Worm (Caenorhabditis elegans): Measurements from ENCODE around the gene C48B4.13.

Gene C48B4.13

DNA sequence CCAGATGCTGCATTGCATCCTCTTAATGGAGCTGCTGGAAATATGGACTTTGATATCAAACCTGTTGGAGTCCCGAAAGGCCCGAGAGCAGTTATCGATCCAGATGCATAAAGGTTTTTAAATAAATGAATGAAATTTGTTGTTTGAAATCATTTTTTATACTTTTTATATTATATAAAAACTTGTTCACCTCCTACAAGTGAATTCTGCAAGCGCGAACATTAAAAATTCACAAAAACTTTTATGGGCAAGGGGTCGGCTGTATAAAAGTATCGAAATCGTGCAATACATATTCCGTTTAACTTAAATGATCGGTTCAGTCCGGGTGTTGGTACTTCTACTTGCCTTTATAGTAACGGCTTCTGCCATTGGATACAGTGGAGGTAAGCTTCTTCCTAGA lies 29.6 kb downstream of the C48B4.13 start, which contains the start of gene F58A4.1:
TSS of gene F58A4.1 (plus strand) at position 301 of the 400 bp plus-strand sequence.
- no peak for TF ChIP-seq gmeb-2 (tag; optimal IDR thresholded peaks at IDR 0.05)
- no peak for TF ChIP-seq pag-3 (tag; optimal IDR thresholded peaks at IDR 0.05; ENCODE audit: borderline replicate concordance)
- no peak for TF ChIP-seq ceh-48 (tag; optimal IDR thresholded peaks at IDR 0.05)
- TF ChIP-seq sox-4 (tag; optimal IDR thresholded peaks at IDR 0.05) = no peak
- no peak for TF ChIP-seq F13H6.1 (tag; optimal IDR thresholded peaks at IDR 0.05)
- no peak for TF ChIP-seq unc-3 (GFP tag; conservative IDR thresholded peaks at IDR 0.05)
- TF ChIP-seq unc-3 (tag; optimal IDR thresholded peaks at IDR 0.05) = no peak
- TF ChIP-seq Y22D7AL.16 (tag; optimal IDR thresholded peaks at IDR 0.05) = no peak
- TF ChIP-seq pha-2 (tag; optimal IDR thresholded peaks at IDR 0.05) = no peak
- TF ChIP-seq ceh-19 (GFP tag; optimal IDR thresholded peaks at IDR 0.05) = no peak
- no peak for TF ChIP-seq elt-4 (tag; optimal IDR thresholded peaks at IDR 0.05)
- no peak for TF ChIP-seq ceh-2 (tag; optimal IDR thresholded peaks at IDR 0.05)
- no peak for TF ChIP-seq sdc-2 (tag; optimal IDR thresholded peaks at IDR 0.05)
- no peak for TF ChIP-seq ets-4 (tag; optimal IDR thresholded peaks at IDR 0.05)
- TF ChIP-seq ceh-6 (GFP tag; optimal IDR thresholded peaks at IDR 0.05) = no peak
- TF ChIP-seq C38D4.7 (GFP tag; optimal IDR thresholded peaks at IDR 0.05) = no peak
- no peak for TF ChIP-seq eyg-1 (tag; optimal IDR thresholded peaks at IDR 0.05)
- no peak for TF ChIP-seq sox-2 (GFP tag; IDR thresholded peaks at IDR 0.05)

DNA sequence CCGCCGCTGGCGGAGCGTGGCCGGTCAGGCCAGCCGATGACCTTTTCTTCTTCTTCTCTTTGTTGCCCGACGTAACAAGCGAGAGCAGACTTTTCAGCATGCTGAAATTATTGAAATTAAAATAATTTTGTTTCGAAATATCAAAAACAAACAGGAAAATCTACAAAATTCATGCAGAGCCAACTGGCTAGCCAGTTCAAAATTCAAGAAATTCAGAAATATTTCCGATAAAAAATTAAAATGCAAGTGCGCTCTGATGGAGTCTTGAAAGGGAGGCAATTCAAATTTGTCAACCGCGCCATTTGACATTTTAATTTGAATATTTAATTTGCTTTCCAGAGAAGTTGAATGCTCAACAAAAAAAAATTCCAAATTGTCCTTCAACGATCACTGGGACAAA lies 32.1 kb downstream of the C48B4.13 start, which contains the start of gene F58A4.2:
TSS of gene F58A4.2 (minus strand) at position 101 of the 400 bp plus-strand sequence.
- TF ChIP-seq madf-2 (tag; optimal IDR thresholded peaks at IDR 0.05) (no peak), elt-4 (tag; optimal IDR thresholded peaks at IDR 0.05) (no peak), syd-9 (tag; optimal IDR thresholded peaks at IDR 0.05) (no peak), sox-4 (tag; optimal IDR thresholded peaks at IDR 0.05) (no peak), pqm-1 (tag; optimal IDR thresholded peaks at IDR 0.05) (no peak), ceh-31 (tag; optimal IDR thresholded peaks at IDR 0.05) (no peak), F13H6.1 (tag; optimal IDR thresholded peaks at IDR 0.05) (no peak), fkh-10 (GFP tag; optimal IDR thresholded peaks at IDR 0.05) (no peak), ceh-30 (tag; optimal IDR thresholded peaks at IDR 0.05) (no peak)

DNA sequence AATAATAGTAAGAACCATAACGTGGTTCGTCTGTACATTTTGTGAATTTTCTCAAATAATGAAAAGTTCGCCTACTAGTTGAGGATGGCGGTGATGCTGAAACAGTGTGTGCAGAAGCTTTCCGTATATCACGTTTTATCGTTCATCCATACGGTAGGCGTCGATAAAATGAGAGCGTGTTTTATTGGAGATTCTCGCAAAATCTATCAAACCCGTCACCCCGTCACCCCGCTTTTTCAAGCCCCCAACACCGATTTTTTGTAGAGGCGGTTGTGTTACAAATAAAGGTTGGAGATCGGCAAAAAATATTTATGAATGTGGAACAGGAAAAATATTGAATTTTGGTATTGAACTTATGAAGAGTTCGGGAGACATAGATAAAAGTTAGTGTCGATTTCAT lies 40.1 kb downstream of the C48B4.13 start, which contains the start of gene clec-161:
TSS of gene clec-161 (minus strand) at position 101 of the 400 bp plus-strand sequence.
- TF ChIP-seq hlh-8 (tag; optimal IDR thresholded peaks at IDR 0.05) = no peak
- TF ChIP-seq T23F11.4 (GFP tag; optimal IDR thresholded peaks at IDR 0.05) = no peak
- no peak for TF ChIP-seq npax-4 (tag; optimal IDR thresholded peaks at IDR 0.05)
- no peak for TF ChIP-seq nhr-232 (tag; optimal IDR thresholded peaks at IDR 0.05)
- no peak for TF ChIP-seq sox-2 (GFP tag; IDR thresholded peaks at IDR 0.05)
- TF ChIP-seq Y22D7AL.16 (tag; optimal IDR thresholded peaks at IDR 0.05) = no peak
- no peak for TF ChIP-seq mec-3 (tag; optimal IDR thresholded peaks at IDR 0.05; ENCODE audit: borderline replicate concordance)
- TF ChIP-seq sdc-2 (tag; optimal IDR thresholded peaks at IDR 0.05) = no peak
- TF ChIP-seq lim-6 (tag; optimal IDR thresholded peaks at IDR 0.05) = no peak
- TF ChIP-seq fkh-6 (tag; optimal IDR thresholded peaks at IDR 0.05) = no peak
- no peak for TF ChIP-seq pqm-1 (tag; optimal IDR thresholded peaks at IDR 0.05)
- no peak for TF ChIP-seq hlh-13 (GFP tag; optimal IDR thresholded peaks at IDR 0.05)
- TF ChIP-seq eyg-1 (tag; optimal IDR thresholded peaks at IDR 0.05) = no peak

DNA sequence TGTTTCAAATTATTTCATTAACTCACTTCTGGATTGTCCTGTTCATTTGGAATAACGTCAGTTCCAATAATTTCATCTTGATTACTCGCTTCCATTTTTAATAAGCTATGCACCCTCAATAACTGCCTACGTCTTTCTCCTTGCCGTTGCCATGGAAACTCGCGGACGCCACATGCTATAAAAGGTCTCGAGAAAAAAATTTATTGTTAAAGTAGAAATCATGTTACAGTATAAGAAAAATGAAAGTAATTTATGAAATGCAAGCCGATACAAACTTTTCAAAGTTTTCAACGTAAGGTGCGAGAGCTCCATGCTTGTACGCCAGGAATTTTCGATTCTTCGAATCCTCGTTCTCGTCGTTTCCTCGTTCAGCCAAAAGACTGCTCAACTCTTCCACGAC lies 43.5 kb downstream of the C48B4.13 start, which contains the start of gene bbs-4:
TSS of gene bbs-4 (minus strand) at position 101 of the 400 bp plus-strand sequence.
- TF ChIP-seq pros-1 (tag; optimal IDR thresholded peaks at IDR 0.05) = no peak
- TF ChIP-seq C08G9.2 (tag; optimal IDR thresholded peaks at IDR 0.05) = no peak
- no peak for TF ChIP-seq hlh-30 (tag; optimal IDR thresholded peaks at IDR 0.05; ENCODE audit: insufficient read depth)
- TF ChIP-seq ahr-1 (tag; optimal IDR thresholded peaks at IDR 0.05) = no peak
- TF ChIP-seq ceh-9 (tag; optimal IDR thresholded peaks at IDR 0.05) = no peak
- no peak for TF ChIP-seq mec-3 (tag; optimal IDR thresholded peaks at IDR 0.05; ENCODE audit: borderline replicate concordance)
- no peak for TF ChIP-seq C38D4.7 (GFP tag; optimal IDR thresholded peaks at IDR 0.05)
- TF ChIP-seq ceh-45 (GFP tag; IDR thresholded peaks at IDR 0.05) = no peak
- TF ChIP-seq unc-55 (GFP tag; optimal IDR thresholded peaks at IDR 0.05) = no peak
- no peak for TF ChIP-seq ama-1 (optimal IDR thresholded peaks at IDR 0.05)
- TF ChIP-seq hlh-6 (tag; optimal IDR thresholded peaks at IDR 0.05) = no peak
- TF ChIP-seq eyg-1 (tag; optimal IDR thresholded peaks at IDR 0.05) = no peak
- no peak for TF ChIP-seq sdc-2 (tag; optimal IDR thresholded peaks at IDR 0.05)
- TF ChIP-seq ztf-16 (tag; optimal IDR thresholded peaks at IDR 0.05) = no peak
- no peak for TF ChIP-seq pqm-1 (tag; optimal IDR thresholded peaks at IDR 0.05)
- no peak for TF ChIP-seq fkh-10 (GFP tag; optimal IDR thresholded peaks at IDR 0.05)
- no peak for TF ChIP-seq unc-86 (tag; optimal IDR thresholded peaks at IDR 0.05)
- no peak for TF ChIP-seq che-1 (tag; optimal IDR thresholded peaks at IDR 0.05)
- TF ChIP-seq pha-4 (tag; optimal IDR thresholded peaks at IDR 0.05) = no peak

Data from whole organism, late embryonic.